Worm (Caenorhabditis elegans) whole organism, L4 larva: ENCODE results near the gene sru-38.

Experiments used
- R02D3.7 ChIP-seq: fragments of 150-350 bp; sonication (generic microtip); optimal IDR thresholded peaks from 3 replicates; lab custom pipeline; 2014; ENCODE audit warnings: missing biosample characterization, missing genetic modification characterization
- fos-1 ChIP-seq: fragments of 150-350 bp; optimal IDR thresholded peaks from 2 replicates; lab custom pipeline; 2014; ENCODE audit warnings: missing biosample characterization, missing genetic modification characterization
- mep-1 ChIP-seq: fragments of 150-350 bp; sonication (generic microtip); optimal IDR thresholded peaks from 3 replicates; lab custom pipeline; 2014; ENCODE audit warnings: missing biosample characterization, missing genetic modification characterization
- nhr-237 ChIP-seq: sonication (generic microtip); optimal IDR thresholded peaks from 2 replicates; lab custom pipeline; 2017; ENCODE audit warnings: missing biosample characterization, missing genetic modification characterization
- nhr-76 ChIP-seq: fragments of 150-350 bp; optimal IDR thresholded peaks from 2 replicates; lab custom pipeline; 2014; ENCODE audit warnings: missing biosample characterization, missing genetic modification characterization
- php-3 ChIP-seq: fragments of 200-800 bp; sonication (Bioruptor generic); IDR thresholded peaks from 2 replicates; pipeline ENCODE4 v1.3.6; 2022; ENCODE audit warnings: missing genetic modification reagents, missing genetic modification characterization, missing compliant biosample characterization
- skn-1 ChIP-seq: fragments of 150-350 bp; optimal IDR thresholded peaks from 2 replicates; lab custom pipeline; 2014; ENCODE audit warnings: missing biosample characterization, missing genetic modification characterization
- ztf-11 ChIP-seq: fragments of 150-350 bp; optimal IDR thresholded peaks from 2 replicates; lab custom pipeline; 2014; ENCODE audit warnings: missing biosample characterization, missing genetic modification characterization

DNA sequence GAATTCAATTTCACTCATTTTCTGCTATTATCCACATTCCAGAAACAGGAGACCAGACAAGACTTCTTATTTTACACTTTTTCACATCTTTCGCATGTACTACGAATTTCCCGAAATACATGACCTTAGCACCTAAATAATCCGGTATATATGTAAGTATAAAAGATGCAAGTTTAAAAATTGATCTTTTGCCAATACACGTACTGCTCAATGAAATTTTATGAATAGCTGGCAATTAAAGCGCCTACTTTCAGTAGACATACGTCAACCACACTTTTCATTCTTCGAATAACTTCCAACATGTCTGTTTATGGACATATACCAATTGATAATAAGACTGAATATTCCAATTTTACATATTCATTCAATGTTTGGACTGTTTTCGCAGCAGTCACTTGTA, 32.7 kb downstream of the sru-38 start, which contains the start of gene sru-39:
- TF ChIP-seq nhr-76 (tag; lab: Kevin White, UChicago) (no peak), ztf-11 (tag; lab: Kevin White, UChicago) (no peak), nhr-237 (tag; lab: Kevin White, UChicago) (no peak), mep-1 (tag; lab: Kevin White, UChicago) (no peak), php-3 (GFP tag; lab: Robert Waterston, UW) (no peak), fos-1 (no peak), skn-1 (tag; lab: Kevin White, UChicago) (no peak), R02D3.7 (tag; lab: Kevin White, UChicago) (no peak)
